Worm (Caenorhabditis elegans) whole organism, L2 larva: ENCODE data around the gene cox-17.

ENCODE experiments used
- C34F6.9 ChIP-seq: fragments of 150-350 bp; optimal IDR thresholded peaks from 2 replicates; lab custom pipeline; 2014; ENCODE audit warnings: missing biosample characterization, missing genetic modification characterization
- aly-2 ChIP-seq: fragments of 150-350 bp; optimal IDR thresholded peaks from 2 replicates; lab custom pipeline; 2014; ENCODE audit warnings: missing biosample characterization, missing genetic modification characterization
- ama-1 ChIP-seq: fragments of 150-350 bp; optimal IDR thresholded peaks from 2 replicates; lab custom pipeline; 2018; ENCODE audit warnings: inconsistent platforms

The cox-17 gene

DNA sequence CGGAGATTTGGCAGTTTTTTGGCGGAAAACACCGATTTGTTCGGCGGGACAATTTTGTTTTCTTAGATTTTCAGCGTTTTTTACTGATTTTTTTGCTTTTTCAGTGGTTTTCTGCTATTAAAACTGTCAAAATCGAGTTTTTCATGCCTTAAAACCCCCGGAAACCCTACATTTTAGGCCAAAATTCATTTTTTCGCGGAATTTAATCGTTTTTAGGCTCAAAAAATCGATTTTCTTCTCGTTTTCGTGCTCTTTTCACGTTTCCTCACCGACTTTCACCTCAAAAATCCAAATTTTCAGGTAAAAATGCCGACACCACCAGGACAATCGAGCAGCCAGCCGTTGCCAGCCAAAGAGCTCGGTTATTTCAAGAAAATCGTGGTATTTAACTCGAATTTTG is 44.8 kb downstream of the cox-17 start, which contains the start of gene hpo-29:
Gene hpo-29 (plus strand): TSS at position 301 of the 400 bp plus-strand sequence.
- TF ChIP-seq C34F6.9 (tag; lab: Kevin White, UChicago) (no peak), ama-1 (lab: Kevin White, UChicago) (no peak), aly-2 (tag; lab: Kevin White, UChicago) (no peak)
